Worm (Caenorhabditis elegans) whole organism, mixed stage, embryonic: ENCODE data around the gene mut-7.

ENCODE experiments used
- drap-1 ChIP-seq: fragments of 200-800 bp; sonication (Bioruptor generic); optimal IDR thresholded peaks from 3 replicates; lab custom pipeline; 2018; ENCODE audit warnings: mild to moderate bottlenecking, missing genetic modification characterization, missing compliant biosample characterization
- elt-3 ChIP-seq: fragments of 150-350 bp; optimal IDR thresholded peaks from 2 replicates; lab custom pipeline; 2014; ENCODE audit warnings: missing biosample characterization, missing genetic modification characterization
- lin-13 ChIP-seq: fragments of 150-350 bp; optimal IDR thresholded peaks from 2 replicates; lab custom pipeline; 2014; ENCODE audit warnings: missing biosample characterization, missing genetic modification characterization
- lsy-2 ChIP-seq: fragments of 150-350 bp; optimal IDR thresholded peaks from 2 replicates; lab custom pipeline; 2014; ENCODE audit warnings: missing biosample characterization, missing genetic modification characterization
- mab-5 ChIP-seq: fragments of 150-350 bp; optimal IDR thresholded peaks from 2 replicates; lab custom pipeline; 2014; ENCODE audit warnings: missing biosample characterization, missing genetic modification characterization
- nhr-28 ChIP-seq: fragments of 150-350 bp; optimal IDR thresholded peaks from 2 replicates; lab custom pipeline; 2014; ENCODE audit warnings: missing biosample characterization, missing genetic modification characterization
- nhr-76 ChIP-seq: sonication (generic microtip); optimal IDR thresholded peaks from 2 replicates; lab custom pipeline; 2017; ENCODE audit warnings: missing biosample characterization, missing genetic modification characterization
- pha-4 ChIP-seq: fragments of 150-350 bp; optimal IDR thresholded peaks from 2 replicates; lab custom pipeline; 2018; ENCODE audit warnings: missing biosample characterization, missing genetic modification reagents, missing genetic modification characterization
- snpc-4 ChIP-seq: fragments of 150-350 bp; optimal IDR thresholded peaks from 2 replicates; lab custom pipeline; 2014; ENCODE audit warnings: missing biosample characterization, missing genetic modification characterization
- sptf-1 ChIP-seq: sonication (generic microtip); optimal IDR thresholded peaks from 2 replicates; lab custom pipeline; 2017; ENCODE audit warnings: mild to moderate bottlenecking, missing genetic modification characterization, moderate library complexity, missing compliant biosample characterization
- zip-8 ChIP-seq: fragments of 150-350 bp; optimal IDR thresholded peaks from 2 replicates; lab custom pipeline; 2014; ENCODE audit warnings: missing biosample characterization, missing genetic modification characterization
- ztf-11 ChIP-seq: fragments of 150-350 bp; optimal IDR thresholded peaks from 2 replicates; lab custom pipeline; 2014; ENCODE audit warnings: missing biosample characterization, missing genetic modification characterization

ce11 chrIII:9523581-9523980 lies 18.6 kb downstream of the mut-7 start, which contains the start of gene mrps-23:
- TF ChIP-seq lin-13 (tag; lab: Kevin White, UChicago) (no peak), pha-4 (tag; lab: Kevin White, UChicago) (no peak), lsy-2 (peak; percentile 36), ztf-11 (tag; lab: Kevin White, UChicago) (no peak), snpc-4 (no peak), mab-5 (tag; lab: Kevin White, UChicago) (no peak), drap-1 (GFP tag; lab: Kevin White, UChicago) (no peak), sptf-1 (tag; lab: Kevin White, UChicago) (no peak), nhr-28 (no peak), nhr-76 (tag; lab: Kevin White, UChicago) (no peak), zip-8 (tag; lab: Kevin White, UChicago) (no peak), elt-3 (tag; lab: Kevin White, UChicago) (no peak)
